Worm (Caenorhabditis elegans): ENCODE data around the gene R155.3.

Gene R155.3

ce11 chrIII:1984860-1985259 lies 8.3 kb upstream of the R155.3 start, which contains the start of gene Y39A3B.7:
Y39A3B.7 (minus strand) TSS chrIII:1984960.
- TF ChIP-seq unc-62 (GFP tag; optimal IDR thresholded peaks at IDR 0.05), result no peak

- no peak for TF ChIP-seq tbx-8 (GFP tag; optimal IDR thresholded peaks at IDR 0.05)
- TF ChIP-seq unc-120 (tag; optimal IDR thresholded peaks at IDR 0.05; ENCODE audit: poor library complexity, severe bottlenecking), result no peak
- TF ChIP-seq elt-3 (tag; optimal IDR thresholded peaks at IDR 0.05), result no peak
- TF ChIP-seq M03D4.4 (tag; optimal IDR thresholded peaks at IDR 0.05), result no peak
- no peak for TF ChIP-seq lin-32 (GFP tag; optimal IDR thresholded peaks at IDR 0.05)
- TF ChIP-seq ceh-83 (GFP tag; optimal IDR thresholded peaks at IDR 0.05), result no peak
- TF ChIP-seq pha-4 (tag; optimal IDR thresholded peaks at IDR 0.05), result no peak
- no peak for TF ChIP-seq elt-1 (tag; optimal IDR thresholded peaks at IDR 0.05; ENCODE audit: borderline replicate concordance, insufficient read depth)
- TF ChIP-seq ham-2 (GFP tag; optimal IDR thresholded peaks at IDR 0.05), result no peak
- no peak for TF ChIP-seq nhr-237 (tag; optimal IDR thresholded peaks at IDR 0.05)
- TF ChIP-seq ceh-43 (GFP tag; optimal IDR thresholded peaks at IDR 0.05), result no peak
- TF ChIP-seq nhr-12 (tag; optimal IDR thresholded peaks at IDR 0.05), result no peak
Observed at ce11 chrIII:1982597-1983244, 6.2 kb upstream of the R155.3 start, which contains the start of gene srd-66. srd-66 (minus strand) TSS chrIII:1982647.

DNA sequence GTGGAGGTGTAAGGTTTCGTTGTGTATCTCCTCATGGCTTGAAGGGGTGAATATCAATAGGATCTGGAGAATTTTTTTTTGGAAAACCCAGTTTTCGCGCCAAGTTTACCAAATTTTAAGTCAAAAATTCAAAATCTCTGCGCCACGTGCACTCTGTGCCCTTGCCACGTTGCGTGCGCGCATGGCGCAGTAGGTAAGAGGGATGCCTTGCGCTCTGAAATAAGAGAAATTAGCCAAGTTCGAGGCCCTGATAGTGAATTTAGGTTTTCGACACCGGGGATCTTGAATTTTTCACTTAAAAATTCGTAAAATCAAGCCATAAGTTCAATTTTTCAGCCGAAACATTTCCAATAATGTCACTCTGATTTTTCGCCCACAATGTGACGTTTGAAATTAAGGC lies 4.9 kb upstream of the R155.3 start:
- TF ChIP-seq sptf-1 (tag; optimal IDR thresholded peaks at IDR 0.05) (no peak), nhr-12 (tag; optimal IDR thresholded peaks at IDR 0.05) (no peak), nhr-237 (tag; optimal IDR thresholded peaks at IDR 0.05) (no peak), M03D4.4 (tag; optimal IDR thresholded peaks at IDR 0.05) (no peak), lin-13 (tag; optimal IDR thresholded peaks at IDR 0.05) (no peak), lsy-2 (tag; optimal IDR thresholded peaks at IDR 0.05) (no peak), ceh-43 (GFP tag; optimal IDR thresholded peaks at IDR 0.05) (no peak), nhr-76 (tag; optimal IDR thresholded peaks at IDR 0.05) (no peak), zip-8 (tag; optimal IDR thresholded peaks at IDR 0.05) (no peak), flh-1 (GFP tag; optimal IDR thresholded peaks at IDR 0.05) (no peak), mep-1 (tag; optimal IDR thresholded peaks at IDR 0.05) (no peak)

DNA sequence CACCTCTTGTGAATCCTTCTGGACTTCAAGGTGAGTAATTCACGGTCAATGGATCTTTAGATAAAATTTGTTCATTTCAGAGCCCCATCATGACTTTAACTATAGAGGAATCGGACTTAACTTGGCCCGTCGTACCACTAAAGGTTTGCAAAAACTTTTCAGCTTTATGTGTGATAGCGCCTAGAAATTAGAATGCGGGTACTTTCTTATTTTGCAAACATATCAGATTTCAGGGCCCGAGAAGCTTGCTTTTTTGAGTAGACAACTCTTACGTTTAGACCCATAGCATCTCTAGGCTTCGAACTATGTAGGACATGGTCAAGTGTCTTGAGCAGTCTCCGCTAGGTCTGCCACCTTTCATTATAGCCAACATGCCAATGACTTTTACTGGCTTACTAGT lies 882 bp upstream of the R155.3 start:
- TF ChIP-seq flh-1 (GFP tag; optimal IDR thresholded peaks at IDR 0.05) (no peak), nhr-12 (tag; optimal IDR thresholded peaks at IDR 0.05) (no peak), sem-2 (GFP tag; optimal IDR thresholded peaks at IDR 0.05) (no peak), unc-62 (GFP tag; optimal IDR thresholded peaks at IDR 0.05) (no peak), elt-1 (tag; optimal IDR thresholded peaks at IDR 0.05; ENCODE audit: borderline replicate concordance, insufficient read depth) (no peak), ceh-43 (GFP tag; optimal IDR thresholded peaks at IDR 0.05) (no peak), snpc-4 (tag; optimal IDR thresholded peaks at IDR 0.05) (no peak), blmp-1 (tag; optimal IDR thresholded peaks at IDR 0.05) (no peak), ceh-83 (GFP tag; optimal IDR thresholded peaks at IDR 0.05) (no peak), mep-1 (tag; optimal IDR thresholded peaks at IDR 0.05) (no peak), lin-13 (tag; optimal IDR thresholded peaks at IDR 0.05) (no peak), lsy-2 (tag; optimal IDR thresholded peaks at IDR 0.05) (no peak), ham-2 (GFP tag; optimal IDR thresholded peaks at IDR 0.05) (no peak)

DNA sequence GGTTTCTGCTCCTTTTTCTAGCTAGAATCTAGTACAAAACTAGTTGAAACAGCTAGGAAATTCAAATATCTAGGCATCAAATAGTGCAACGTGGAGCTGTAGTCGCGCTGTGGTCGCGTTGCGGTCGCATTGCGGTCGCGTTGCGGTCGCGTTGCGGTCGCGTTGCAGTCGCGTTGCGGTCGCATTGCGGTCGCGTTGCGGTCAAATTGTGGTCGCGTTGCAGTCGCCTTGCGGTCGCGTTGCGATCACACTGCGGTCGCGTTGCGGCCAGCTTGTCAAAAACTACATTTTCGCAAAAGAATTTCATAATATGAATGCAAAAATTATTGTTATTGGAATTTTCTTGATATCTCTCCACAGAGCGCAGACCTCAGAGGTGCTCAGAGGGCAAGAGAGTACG lies 550 bp downstream of the R155.3 start:
- TF ChIP-seq elt-1 (tag; optimal IDR thresholded peaks at IDR 0.05; ENCODE audit: borderline replicate concordance, insufficient read depth) (no peak), ceh-83 (GFP tag; optimal IDR thresholded peaks at IDR 0.05) (no peak), nhr-237 (tag; optimal IDR thresholded peaks at IDR 0.05) (no peak), tbx-8 (GFP tag; optimal IDR thresholded peaks at IDR 0.05) (no peak), drap-1 (GFP tag; optimal IDR thresholded peaks at IDR 0.05) (no peak), unc-39 (tag; optimal IDR thresholded peaks at IDR 0.05) (no peak), ceh-43 (GFP tag; optimal IDR thresholded peaks at IDR 0.05) (no peak), ztf-11 (tag; optimal IDR thresholded peaks at IDR 0.05) (no peak), M03D4.4 (tag; optimal IDR thresholded peaks at IDR 0.05) (no peak), mls-2 (tag; optimal IDR thresholded peaks at IDR 0.05) (no peak), blmp-1 (tag; optimal IDR thresholded peaks at IDR 0.05) (no peak), snpc-4 (tag; optimal IDR thresholded peaks at IDR 0.05) (no peak)

DNA sequence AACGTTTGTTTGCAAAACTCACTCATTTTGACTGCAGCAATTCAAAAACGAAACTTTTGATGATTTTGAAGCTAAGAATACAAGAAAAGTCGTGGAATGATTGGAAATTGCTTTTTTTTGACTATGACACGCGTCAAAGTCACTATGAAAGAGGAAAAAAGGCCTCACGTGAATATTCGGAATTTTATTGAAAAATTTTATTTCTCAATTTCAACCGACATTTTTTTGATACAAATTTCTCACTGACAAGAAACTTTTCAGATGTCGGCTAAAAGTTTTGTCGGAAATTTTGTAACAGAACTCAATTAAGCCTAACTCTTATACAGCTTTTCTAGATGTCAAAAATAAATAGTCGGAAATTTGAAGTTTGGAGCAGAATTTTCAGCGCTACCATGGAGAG lies 6.1 kb downstream of the R155.3 start, which contains the start of gene R155.5:
R155.5 (minus strand) TSS at position 101 of the 400 bp plus-strand sequence.
- no peak for TF ChIP-seq mep-1 (tag; optimal IDR thresholded peaks at IDR 0.05)
- TF ChIP-seq ceh-83 (GFP tag; optimal IDR thresholded peaks at IDR 0.05), result no peak
